Worm (Caenorhabditis elegans) whole organism, early embryonic: ENCODE results near the gene sdz-37.

Experiments used
- B0310.2 ChIP-seq: sonication (generic microtip); optimal IDR thresholded peaks from 2 replicates; lab custom pipeline; 2016; ENCODE audit warnings: mild to moderate bottlenecking, missing genetic modification characterization, missing compliant biosample characterization
- F13C5.2 ChIP-seq: sonication (generic microtip); optimal IDR thresholded peaks from 2 replicates; lab custom pipeline; 2017; ENCODE audit warnings: mild to moderate bottlenecking, missing genetic modification characterization, inconsistent platforms, missing compliant biosample characterization
- ceh-36 ChIP-seq: sonication (generic microtip); optimal IDR thresholded peaks from 2 replicates; lab custom pipeline; 2016; ENCODE audit warnings: missing genetic modification characterization, inconsistent platforms, missing compliant biosample characterization
- flt-1 ChIP-seq: fragments of 200-800 bp; sonication (Bioruptor generic); IDR thresholded peaks from 2 replicates; pipeline ENCODE4 v1.3.6; 2022; ENCODE audit warnings: missing genetic modification characterization, missing compliant biosample characterization
- hmbx-1 ChIP-seq: sonication (generic microtip); optimal IDR thresholded peaks from 2 replicates; lab custom pipeline; 2016; ENCODE audit warnings: mild to moderate bottlenecking, missing genetic modification characterization, missing compliant biosample characterization
- hmg-4 ChIP-seq: fragments of 200-800 bp; sonication (Bioruptor generic); optimal IDR thresholded peaks from 2 replicates; lab custom pipeline; 2018; ENCODE audit warnings: mild to moderate bottlenecking, missing genetic modification characterization, missing compliant biosample characterization
- hnd-1 ChIP-seq: sonication (generic microtip); optimal IDR thresholded peaks from 2 replicates; lab custom pipeline; 2016; ENCODE audit warnings: missing genetic modification characterization, missing compliant biosample characterization
- tra-4 ChIP-seq: sonication (generic microtip); optimal IDR thresholded peaks from 2 replicates; lab custom pipeline; 2017; ENCODE audit warnings: missing genetic modification characterization, missing compliant biosample characterization

DNA sequence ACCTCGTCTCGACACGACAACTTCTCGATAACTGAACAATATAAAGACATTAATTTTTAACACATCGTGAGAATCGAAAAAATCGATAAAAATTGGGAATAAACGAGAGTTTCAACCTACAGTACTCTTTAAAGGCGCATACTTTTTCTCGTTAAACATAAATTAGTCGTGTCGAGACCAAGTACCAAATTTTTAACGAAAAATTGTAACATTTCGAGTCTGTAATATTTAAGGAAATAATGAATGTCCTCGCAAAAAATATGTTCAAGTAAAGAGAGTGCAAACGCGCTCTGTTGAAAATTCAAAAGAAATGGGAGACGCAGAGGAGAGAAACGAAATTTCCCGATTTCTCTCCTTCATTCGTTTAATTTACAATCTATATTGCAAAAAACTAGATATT lies 14.3 kb upstream of the sdz-37 start:
- TF ChIP-seq tra-4 (tag; lab: Kevin White, UChicago) (no peak), F13C5.2 (no peak), B0310.2 (tag; lab: Kevin White, UChicago) (no peak), ceh-36 (tag; lab: Kevin White, UChicago) (no peak), flt-1 (GFP tag; lab: Robert Waterston, UW) (no peak), hmbx-1 (no peak), hmg-4 (GFP tag; lab: Kevin White, UChicago) (no peak), hnd-1 (tag; lab: Kevin White, UChicago) (no peak)
